Fruit fly (Drosophila melanogaster) whole organism: ENCODE measurements around the gene CG10470.

Experiments used
- CG8478 ChIP-seq: fragments of >200 bp; optimal IDR thresholded peaks from 2 replicates; lab custom pipeline; 2018; ENCODE audit warnings: inconsistent platforms
- Dll ChIP-seq: fragments of >200 bp; optimal IDR thresholded peaks from 2 replicates; lab custom pipeline; 2017
- EcR ChIP-seq, 2 experiments: fragments of >200 bp; optimal IDR thresholded peaks; 2 replicates each; lab custom pipeline; 2017; ENCODE audit warnings: missing biosample characterization in 2 of 2, missing genetic modification characterization in 2 of 2, missing genetic modification reagents in 2 of 2
- pan ChIP-seq: fragments of >200 bp; optimal IDR thresholded peaks from 2 replicates; lab custom pipeline; 2017
- psq ChIP-seq: fragments of >200 bp; optimal IDR thresholded peaks from 2 replicates; lab custom pipeline; 2017
- usp ChIP-seq: fragments of >200 bp; optimal IDR thresholded peaks from 2 replicates; lab custom pipeline; 2017; ENCODE audit warnings: missing biosample characterization, missing genetic modification characterization, mixed read lengths

The CG10470 gene

DNA sequence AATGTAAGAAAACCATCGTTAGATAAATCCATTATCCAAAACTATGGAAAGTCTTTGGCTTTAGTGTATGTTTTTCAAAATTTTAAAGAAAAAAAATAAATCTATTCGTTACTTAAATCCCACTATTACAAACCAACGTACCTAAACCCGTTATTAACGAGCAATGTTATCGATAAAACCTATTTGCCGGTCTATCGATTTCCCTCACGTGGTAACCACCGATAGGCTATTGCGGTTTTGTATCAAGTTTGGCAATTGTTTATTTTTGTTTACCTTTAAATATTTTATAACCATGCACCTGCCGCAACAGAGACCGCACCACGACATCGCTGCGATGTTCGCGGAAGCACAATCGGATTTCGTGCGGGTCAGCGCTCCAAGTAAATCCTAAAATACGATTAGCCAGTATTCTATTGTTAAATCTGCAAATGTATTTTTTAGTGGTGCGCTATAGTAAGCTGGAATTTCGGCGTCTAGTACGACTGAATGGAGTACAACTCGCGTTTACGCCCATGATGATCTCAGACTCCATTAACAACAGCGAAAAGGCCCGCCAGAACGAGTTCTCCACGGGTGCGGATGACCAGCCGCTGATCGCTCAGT is 14.3 kb downstream of the CG10470 start, which contains the start of gene Dus4:
Dus4 (plus strand) TSS at position 206 of the 603 bp plus-strand sequence.
- TF ChIP-seq usp (GFP tag; lab: Kevin White, UChicago) (no peak), pan (lab: Kevin White, UChicago) (no peak), Dll (lab: Kevin White, UChicago) (no peak), CG8478 (lab: Kevin White, UChicago) (no peak)

- no peak for TF ChIP-seq CG8478 (lab: Kevin White, UChicago)
- no peak for TF ChIP-seq EcR (GFP tag; optimal IDR thresholded peaks at IDR 0.05; lab: Kevin White, UChicago)
- TF ChIP-seq psq (lab: Kevin White, UChicago) = no peak
- TF ChIP-seq pan (lab: Kevin White, UChicago) = no peak
- no peak for TF ChIP-seq usp (GFP tag; lab: Kevin White, UChicago)
- TF ChIP-seq Dll (lab: Kevin White, UChicago) = no peak
Measured at dm6 chr2L:19064706-19065105, 15.8 kb downstream of the CG10470 start, which contains the start of gene CG17343. CG17343 (plus strand) TSS chr2L:19064929.

- TF ChIP-seq EcR (GFP tag; optimal IDR thresholded peaks at IDR 0.05; lab: Kevin White, UChicago) (no peak), Dll (lab: Kevin White, UChicago) (no peak), psq (lab: Kevin White, UChicago) (no peak), pan (lab: Kevin White, UChicago) (no peak), usp (GFP tag; lab: Kevin White, UChicago) (no peak), CG8478 (lab: Kevin White, UChicago) (no peak)
Measured at dm6 chr2L:19068393-19068792, 19.5 kb downstream of the CG10470 start.

dm6 chr2L:19069548-19070145 is 20.8 kb downstream of the CG10470 start, which contains the start of gene CG10702:
CG10702 (minus strand) TSS chr2L:19069851.
- TF ChIP-seq usp (GFP tag; lab: Kevin White, UChicago) (no peak), Dll (lab: Kevin White, UChicago) (no peak), CG8478 (lab: Kevin White, UChicago) (no peak), pan (lab: Kevin White, UChicago) (no peak), psq (lab: Kevin White, UChicago) (no peak), EcR (GFP tag; optimal IDR thresholded peaks at IDR 0.05; lab: Kevin White, UChicago) (no peak)

DNA sequence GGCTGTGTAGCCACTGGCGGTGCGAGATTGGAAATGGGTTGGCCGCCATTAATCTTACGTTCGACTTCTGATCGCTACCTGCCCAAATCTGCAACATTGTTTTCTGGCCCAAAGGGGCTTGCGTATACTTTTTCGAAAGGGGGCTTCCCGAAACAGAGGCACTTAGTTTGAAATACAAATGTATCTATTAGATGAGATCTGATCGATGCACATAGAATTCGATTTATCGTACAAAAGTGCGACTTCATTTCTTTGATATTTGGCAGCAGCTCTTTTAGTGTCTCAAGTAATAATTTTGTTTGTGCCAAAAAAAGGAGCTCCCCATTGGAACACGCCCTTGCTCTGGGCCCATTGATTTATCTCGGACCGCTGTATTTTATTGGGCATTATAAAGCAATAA is 22.8 kb downstream of the CG10470 start:
- TF ChIP-seq psq (lab: Kevin White, UChicago) (no peak), EcR (GFP tag; optimal IDR thresholded peaks at IDR 0.05; lab: Kevin White, UChicago) (no peak), CG8478 (lab: Kevin White, UChicago) (no peak), pan (lab: Kevin White, UChicago) (no peak), Dll (lab: Kevin White, UChicago) (no peak), usp (GFP tag; lab: Kevin White, UChicago) (no peak)

DNA sequence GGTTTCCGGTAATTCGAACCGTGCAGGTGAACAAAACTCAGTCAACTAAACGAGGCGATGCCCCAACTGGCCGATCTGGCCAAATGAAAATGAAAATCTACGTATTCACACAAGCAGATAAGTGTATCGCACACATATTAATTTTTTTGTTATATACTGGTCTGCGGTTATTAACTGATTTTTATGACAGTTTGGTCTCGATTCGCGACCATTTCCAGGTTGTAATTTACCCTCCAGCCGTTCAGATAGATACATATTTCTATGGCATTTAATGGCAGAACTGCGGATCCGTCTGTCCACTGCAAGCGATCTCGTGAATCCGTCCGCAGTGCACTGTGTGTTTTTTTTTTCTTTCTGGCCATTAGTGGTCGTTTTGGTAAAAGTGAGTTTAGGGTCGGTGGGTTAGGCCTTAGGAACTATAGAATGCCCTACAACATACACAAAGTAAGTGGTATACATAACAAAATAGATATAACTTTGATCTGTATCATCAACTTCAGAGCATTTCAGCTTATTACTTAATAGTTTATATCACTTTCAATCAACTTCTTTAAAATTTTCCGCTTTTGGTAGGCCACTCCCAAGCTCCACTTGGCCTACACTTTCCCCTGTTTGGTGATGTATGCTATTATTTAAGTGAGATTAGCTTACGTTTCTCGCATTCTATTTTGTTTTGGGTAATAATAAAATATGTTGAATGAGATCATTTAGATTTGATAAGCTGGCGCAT is 25.4 kb downstream of the CG10470 start, which contains the start of gene CG17572:
CG17572 (minus strand) TSS at position 51 of the 730 bp plus-strand sequence.
- TF ChIP-seq CG8478 (lab: Kevin White, UChicago) (no peak), pan (lab: Kevin White, UChicago) (no peak), Dll (lab: Kevin White, UChicago) (no peak), EcR (GFP tag; optimal IDR thresholded peaks at IDR 0.05; lab: Kevin White, UChicago) (no peak), usp (GFP tag; lab: Kevin White, UChicago) (no peak), psq (lab: Kevin White, UChicago) (no peak)

DNA sequence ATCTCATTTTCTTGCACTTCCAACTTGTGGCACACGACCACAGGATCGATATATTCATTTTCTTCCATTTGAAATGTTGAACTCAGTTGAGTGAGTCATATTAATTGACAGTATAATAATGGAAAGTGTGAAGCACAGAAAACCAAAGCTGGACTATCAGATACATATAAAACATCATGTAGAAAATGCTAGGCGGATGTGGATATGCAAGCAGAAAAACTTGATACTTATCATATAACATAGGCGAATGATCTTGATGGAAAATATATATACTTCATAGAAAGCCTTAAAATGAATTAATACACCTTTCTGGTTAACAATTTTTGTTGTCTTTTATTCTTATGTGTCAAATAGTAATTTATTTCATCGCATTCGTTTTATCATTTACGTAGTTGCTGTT is 30.1 kb downstream of the CG10470 start, which contains the start of gene CG10700:
CG10700 (minus strand) TSS at position 101 of the 400 bp plus-strand sequence.
- TF ChIP-seq EcR (GFP tag; optimal IDR thresholded peaks at IDR 0.05; lab: Kevin White, UChicago) = no peak
- no peak for TF ChIP-seq usp (GFP tag; lab: Kevin White, UChicago)
- no peak for TF ChIP-seq Dll (lab: Kevin White, UChicago)

dm6 chr2L:19079742-19080141 is 30.9 kb downstream of the CG10470 start:
- TF ChIP-seq CG8478 (lab: Kevin White, UChicago) = no peak

DNA sequence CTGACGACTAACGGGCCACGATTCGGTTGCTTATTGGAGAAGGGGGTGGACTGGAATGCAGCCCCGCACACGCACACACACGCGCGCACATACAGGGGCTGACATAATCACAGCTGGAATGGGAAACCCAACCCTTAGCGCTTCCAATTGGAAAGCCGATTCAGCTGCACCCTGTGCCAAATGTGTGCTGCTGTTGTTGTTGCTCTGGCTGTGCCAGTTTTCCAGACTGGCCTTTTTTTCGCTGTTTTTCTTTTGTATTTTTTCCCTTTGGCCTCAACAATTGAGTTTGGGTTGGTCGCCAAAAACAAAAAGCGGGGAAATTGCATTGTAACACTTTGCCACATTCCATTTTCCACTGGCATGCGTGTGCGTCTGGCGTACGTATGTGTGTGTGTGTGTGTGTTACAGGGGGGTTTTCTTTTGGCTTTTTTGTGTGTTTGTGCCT is 34.5 kb downstream of the CG10470 start:
- TF ChIP-seq CG8478 (lab: Kevin White, UChicago) = no peak
- no peak for TF ChIP-seq Dll (lab: Kevin White, UChicago)
- TF ChIP-seq usp (GFP tag; lab: Kevin White, UChicago) = no peak
- TF ChIP-seq psq (lab: Kevin White, UChicago) = no peak
- TF ChIP-seq pan (lab: Kevin White, UChicago) = no peak
- no peak for TF ChIP-seq EcR (GFP tag; optimal IDR thresholded peaks at IDR 0.05; lab: Kevin White, UChicago)

DNA sequence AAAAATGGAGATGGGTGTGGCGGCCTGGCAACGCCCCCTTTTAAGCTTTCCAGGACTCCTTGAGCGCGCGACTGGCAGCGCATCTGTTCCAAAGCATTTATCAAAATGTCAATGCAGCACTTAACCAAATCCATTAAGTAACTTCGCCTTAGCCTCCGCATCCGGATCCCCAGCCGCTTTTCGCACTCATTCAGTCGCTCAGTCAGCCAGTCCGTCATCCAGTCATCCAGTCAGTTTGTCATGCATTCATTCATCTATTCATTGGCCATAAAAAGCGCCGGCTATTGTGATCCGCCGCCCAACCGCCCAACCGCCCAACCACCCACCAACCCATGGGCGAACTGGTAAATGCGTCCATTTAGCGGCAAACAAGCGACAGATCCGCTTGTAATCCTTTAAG is 40.0 kb downstream of the CG10470 start:
- no peak for TF ChIP-seq usp (GFP tag; lab: Kevin White, UChicago)
- no peak for TF ChIP-seq psq (lab: Kevin White, UChicago)
- TF ChIP-seq Dll (lab: Kevin White, UChicago) = no peak
- no peak for TF ChIP-seq EcR (GFP tag; optimal IDR thresholded peaks at IDR 0.05; lab: Kevin White, UChicago)
- no peak for TF ChIP-seq pan (lab: Kevin White, UChicago)
- no peak for TF ChIP-seq CG8478 (lab: Kevin White, UChicago)

- TF ChIP-seq Dll (lab: Kevin White, UChicago) (no peak), pan (lab: Kevin White, UChicago) (no peak), usp (GFP tag; lab: Kevin White, UChicago) (no peak), CG8478 (lab: Kevin White, UChicago) (no peak), EcR (GFP tag; optimal IDR thresholded peaks at IDR 0.05; lab: Kevin White, UChicago) (no peak), psq (lab: Kevin White, UChicago) (no peak)
Measured at dm6 chr2L:19089385-19089784, 40.5 kb downstream of the CG10470 start.
